Worm (Caenorhabditis elegans): Measurements from ENCODE around the gene hsd-2.
A peak's percentile ranks its signal among the peaks of the same experiment; 100 is the strongest.

Gene hsd-2

DNA sequence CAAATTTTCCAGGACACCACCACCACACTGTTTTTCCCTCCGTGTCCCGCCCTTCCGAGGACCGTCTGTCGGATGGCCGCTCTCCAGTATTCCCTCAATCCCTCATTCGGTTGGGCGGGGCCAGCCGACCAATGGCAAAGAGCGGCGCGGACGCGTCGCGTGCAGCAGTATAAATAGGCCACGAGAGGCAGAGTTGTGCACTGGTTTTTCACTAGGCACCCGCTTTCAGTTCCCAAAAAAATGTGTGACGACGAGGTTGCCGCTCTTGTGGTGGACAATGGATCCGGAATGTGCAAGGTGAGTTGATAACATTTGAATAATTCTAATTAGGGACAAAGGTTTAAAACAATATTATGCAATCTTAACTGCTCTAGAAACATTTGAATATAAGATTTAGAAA is 44.6 kb upstream of the hsd-2 start, which contains the start of gene act-4 (continued):
- TF ChIP-seq nhr-237 (tag; optimal IDR thresholded peaks at IDR 0.05), result no peak
- TF ChIP-seq sma-9 (GFP tag; optimal IDR thresholded peaks at IDR 0.05), result peak; percentile 54
- no peak for TF ChIP-seq sma-9 (tag; optimal IDR thresholded peaks at IDR 0.05)
- TF ChIP-seq ztf-4 (tag; optimal IDR thresholded peaks at IDR 0.05), result no peak
- no peak for TF ChIP-seq snpc-4 (tag; optimal IDR thresholded peaks at IDR 0.05)
- no peak for TF ChIP-seq fos-1 (tag; optimal IDR thresholded peaks at IDR 0.05)
- TF ChIP-seq lin-13 (GFP tag; optimal IDR thresholded peaks at IDR 0.05), result peak; percentile 26
- TF ChIP-seq blmp-1 (tag; optimal IDR thresholded peaks at IDR 0.05; ENCODE audit: insufficient read depth), result no peak
- TF ChIP-seq mab-5 (tag; optimal IDR thresholded peaks at IDR 0.05), result peak; percentile 20
- peak; percentile 33 for TF ChIP-seq sma-3 (GFP tag; optimal IDR thresholded peaks at IDR 0.05)
- TF ChIP-seq Y55F3AM.14 (GFP tag; optimal IDR thresholded peaks at IDR 0.05), result no peak
- no peak for TF ChIP-seq nhr-12 (tag; optimal IDR thresholded peaks at IDR 0.05)

DNA sequence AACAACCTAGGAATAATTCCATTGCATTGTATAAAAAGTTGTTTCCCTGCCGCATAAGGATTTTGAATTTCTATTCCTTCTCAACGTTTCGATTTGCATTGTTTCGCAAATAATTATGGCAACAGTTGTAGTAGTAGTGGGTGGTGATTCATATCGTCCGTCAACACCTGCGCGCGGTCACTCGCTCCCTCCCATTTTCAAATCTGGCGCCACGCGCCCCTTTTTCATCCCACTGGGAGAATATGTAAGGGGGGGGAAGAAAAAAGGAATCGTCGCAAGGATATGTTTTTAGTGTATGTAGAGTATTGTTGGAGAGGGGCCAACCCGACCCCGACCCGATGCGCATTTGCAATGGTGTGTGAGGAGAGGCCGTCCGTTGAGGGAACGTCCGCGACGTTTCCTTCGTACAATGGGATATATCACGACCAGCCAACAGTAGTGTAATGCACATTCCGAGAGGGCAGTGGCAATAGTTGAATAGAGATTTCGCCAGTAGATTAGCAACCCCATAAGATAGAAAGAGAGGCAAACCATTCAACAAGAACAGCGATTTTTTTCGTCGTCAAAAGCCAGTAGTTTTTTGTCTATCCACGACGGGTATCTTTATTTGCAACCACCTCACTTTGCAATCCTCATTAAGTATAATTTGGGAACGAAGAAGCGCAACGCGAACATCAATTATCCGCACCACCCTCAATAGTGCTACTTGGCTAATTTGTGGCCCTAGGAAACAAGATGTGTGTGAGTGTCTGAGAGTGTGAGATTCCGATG is 43.9 kb upstream of the hsd-2 start:
- TF ChIP-seq nhr-21 (tag; optimal IDR thresholded peaks at IDR 0.05), result no peak
- TF ChIP-seq ceh-16 (tag; optimal IDR thresholded peaks at IDR 0.05), result peak; percentile 15

DNA sequence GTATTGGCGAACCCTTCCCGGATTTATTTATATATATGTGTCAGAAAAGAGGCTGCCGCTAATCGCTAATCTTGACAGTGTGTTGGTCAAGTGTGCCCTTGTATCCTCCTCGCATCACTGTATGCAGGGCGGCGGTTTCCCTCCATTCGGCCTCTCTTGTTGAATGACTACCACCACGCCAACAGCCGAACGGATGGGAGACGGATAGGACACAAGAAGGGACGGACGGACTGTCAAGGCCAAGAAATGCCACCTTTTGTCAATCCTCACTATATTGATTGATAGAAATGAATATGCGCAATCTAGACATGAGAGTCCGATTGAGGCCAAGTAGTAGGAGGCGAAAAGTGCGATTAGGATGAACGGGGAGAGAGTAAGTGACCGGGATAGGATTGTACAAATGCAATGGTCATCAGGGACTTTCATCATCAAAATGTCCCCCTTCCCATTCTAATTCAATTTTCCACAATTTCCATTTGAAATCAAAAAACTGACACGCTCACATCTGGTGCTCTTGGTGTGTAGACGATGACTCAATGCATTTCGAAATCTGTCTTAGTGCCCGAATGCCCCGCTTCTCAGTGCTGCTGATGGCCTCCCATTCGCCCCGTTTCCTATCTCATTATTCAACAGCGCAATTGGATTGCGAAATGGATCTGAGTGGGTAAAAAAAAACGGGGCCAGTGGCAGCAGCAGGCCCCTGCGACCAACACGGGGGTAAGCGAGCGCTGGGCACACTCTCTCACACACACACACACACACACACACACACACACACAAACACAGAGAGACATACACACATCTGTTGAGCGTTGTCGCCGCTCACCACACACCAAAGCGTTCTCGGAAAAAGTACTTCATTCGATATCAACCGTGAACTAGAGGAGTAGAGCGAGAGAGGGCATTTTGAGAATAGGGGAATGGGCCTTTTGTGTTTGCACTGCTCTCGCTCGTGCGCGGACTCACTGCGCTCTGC is 43.1 kb upstream of the hsd-2 start:
- TF ChIP-seq unc-62 (GFP tag; optimal IDR thresholded peaks at IDR 0.05) (no peak), F13H6.1 (tag; optimal IDR thresholded peaks at IDR 0.05) (peak; percentile 87), nhr-6 (tag; optimal IDR thresholded peaks at IDR 0.05) (no peak), nhr-23 (tag; optimal IDR thresholded peaks at IDR 0.05) (no peak), fos-1 (tag; optimal IDR thresholded peaks at IDR 0.05) (no peak), blmp-1 (tag; optimal IDR thresholded peaks at IDR 0.05; ENCODE audit: insufficient read depth) (peak; percentile 16), nhr-21 (tag; optimal IDR thresholded peaks at IDR 0.05) (peak; percentile 25), ceh-16 (tag; optimal IDR thresholded peaks at IDR 0.05) (peak; percentile 70), dmd-4 (tag; optimal IDR thresholded peaks at IDR 0.05) (no peak), Y55F3AM.14 (GFP tag; optimal IDR thresholded peaks at IDR 0.05) (peak; percentile 8), unc-39 (tag; optimal IDR thresholded peaks at IDR 0.05) (no peak), nhr-237 (tag; optimal IDR thresholded peaks at IDR 0.05) (no peak), aly-2 (tag; optimal IDR thresholded peaks at IDR 0.05) (no peak), ztf-11 (tag; optimal IDR thresholded peaks at IDR 0.05) (peak; percentile 10), elt-1 (tag; optimal IDR thresholded peaks at IDR 0.05) (no peak), nhr-129 (tag; optimal IDR thresholded peaks at IDR 0.05) (peak; percentile 81), zag-1 (tag; optimal IDR thresholded peaks at IDR 0.05) (peak; percentile 78), crh-2 (tag; optimal IDR thresholded peaks at IDR 0.05) (peak; percentile 58), sma-3 (GFP tag; optimal IDR thresholded peaks at IDR 0.05) (no peak), egl-27 (tag; optimal IDR thresholded peaks at IDR 0.05) (peak; percentile 50), ztf-4 (tag; optimal IDR thresholded peaks at IDR 0.05) (peak; percentile 51), ztf-1 (GFP tag; conservative IDR thresholded peaks at IDR 0.05) (no peak), lin-39 (tag; optimal IDR thresholded peaks at IDR 0.05) (no peak), mab-5 (tag; optimal IDR thresholded peaks at IDR 0.05) (peak; percentile 13), sem-4 (tag; optimal IDR thresholded peaks at IDR 0.05) (peak; percentile 69), lin-11 (tag; optimal IDR thresholded peaks at IDR 0.05) (peak; percentile 57), lsy-2 (tag; optimal IDR thresholded peaks at IDR 0.05) (peak in 1 of 2 experiments; percentile 55), unc-55 (GFP tag; optimal IDR thresholded peaks at IDR 0.05) (peak; percentile 63), nhr-25 (tag; optimal IDR thresholded peaks at IDR 0.05) (peak; percentile 37), snpc-4 (tag; optimal IDR thresholded peaks at IDR 0.05) (peak; percentile 19), mdl-1 (tag; optimal IDR thresholded peaks at IDR 0.05) (peak; percentile 28 to 41), lin-13 (GFP tag; optimal IDR thresholded peaks at IDR 0.05) (peak; percentile 55), C34F6.9 (tag; optimal IDR thresholded peaks at IDR 0.05) (peak; percentile 71), ZK546.5 (tag; optimal IDR thresholded peaks at IDR 0.05) (no peak), nhr-10 (tag; optimal IDR thresholded peaks at IDR 0.05) (peak; percentile 26), nhr-12 (tag; optimal IDR thresholded peaks at IDR 0.05) (no peak), ceh-82 (tag; optimal IDR thresholded peaks at IDR 0.05) (no peak), sma-9 (GFP tag; optimal IDR thresholded peaks at IDR 0.05) (peak; percentile 55), sma-9 (tag; optimal IDR thresholded peaks at IDR 0.05) (no peak), alr-1 (tag; optimal IDR thresholded peaks at IDR 0.05) (no peak), peb-1 (tag; optimal IDR thresholded peaks at IDR 0.05) (peak; percentile 10)
